Worm (Caenorhabditis elegans): Measurements from ENCODE around the gene str-99.

- TF ChIP-seq ztf-18 (tag; optimal IDR thresholded peaks at IDR 0.05) = no peak
- no peak for TF ChIP-seq ama-1 (optimal IDR thresholded peaks at IDR 0.05)
- no peak for TF ChIP-seq ama-1 (GFP tag; optimal IDR thresholded peaks at IDR 0.05)
- TF ChIP-seq madf-3 (GFP tag; IDR thresholded peaks at IDR 0.05) = no peak
- TF ChIP-seq mcd-1 (GFP tag; IDR thresholded peaks at IDR 0.05) = no peak
- no peak for TF ChIP-seq him-1 (tag; optimal IDR thresholded peaks at IDR 0.05)
- TF ChIP-seq cebp-1 (GFP tag; IDR thresholded peaks at IDR 0.05) = no peak
- TF ChIP-seq cebp-1 (tag; optimal IDR thresholded peaks at IDR 0.05) = no peak
- TF ChIP-seq tbx-9 (tag; optimal IDR thresholded peaks at IDR 0.05; ENCODE audit: borderline replicate concordance) = no peak
- TF ChIP-seq zfh-2 (GFP tag; conservative IDR thresholded peaks at IDR 0.05) = no peak
- no peak for TF ChIP-seq nhr-90 (tag; optimal IDR thresholded peaks at IDR 0.05)
- no peak for TF ChIP-seq akir-1 (GFP tag; optimal IDR thresholded peaks at IDR 0.05)
- TF ChIP-seq efl-1 (GFP tag; optimal IDR thresholded peaks at IDR 0.05) = no peak
- no peak for TF ChIP-seq ets-4 (GFP tag; optimal IDR thresholded peaks at IDR 0.05)
Measured at ce11 chrV:16182918-16183317, 24.6 kb upstream of the str-99 start, which contains the start of gene srh-277.

Measured in whole organism, young adult.